Worm (Caenorhabditis elegans) whole organism, young adult: Measurements from ENCODE around the gene trmt-10C.2.
A peak's percentile ranks its signal among the peaks of the same experiment; 100 is the strongest.

ENCODE experiments used
- B0035.1 ChIP-seq: sonication (generic microtip); optimal IDR thresholded peaks from 2 replicates; lab custom pipeline; 2016; ENCODE audit warnings: missing genetic modification characterization, mild to moderate bottlenecking, missing compliant biosample characterization, missing genotype, missing genetic modification reagents
- B0261.1 ChIP-seq: sonication (generic microtip); optimal IDR thresholded peaks from 2 replicates; lab custom pipeline; 2016; ENCODE audit warnings: mild to moderate bottlenecking, missing genetic modification characterization, moderate library complexity, missing compliant biosample characterization
- C17E4.6 ChIP-seq: fragments of 200-800 bp; sonication (Bioruptor generic); IDR thresholded peaks from 2 replicates; pipeline ENCODE4 v1.3.6; 2022; ENCODE audit warnings: missing genetic modification reagents, missing genetic modification characterization, missing compliant biosample characterization
- F23B12.7 ChIP-seq: sonication (generic microtip); optimal IDR thresholded peaks from 2 replicates; lab custom pipeline; 2017; ENCODE audit warnings: missing genetic modification characterization, mild to moderate bottlenecking, missing compliant biosample characterization, antibody characterized with exemption, moderate library complexity; ENCODE audit not compliant: insufficient read depth
- F33H1.4 ChIP-seq: fragments of 200-800 bp; sonication (Bioruptor generic); IDR thresholded peaks from 2 replicates; pipeline ENCODE4 v1.3.6; 2022; ENCODE audit warnings: missing genetic modification reagents, missing genetic modification characterization, missing compliant biosample characterization
- F52B5.7 ChIP-seq: sonication (generic microtip); optimal IDR thresholded peaks from 2 replicates; lab custom pipeline; 2016; ENCODE audit warnings: mild to moderate bottlenecking, missing genetic modification characterization, missing compliant biosample characterization
- F57A8.1 ChIP-seq: fragments of 200-800 bp; sonication (Bioruptor generic); optimal IDR thresholded peaks from 2 replicates; lab custom pipeline; 2018; ENCODE audit warnings: mild to moderate bottlenecking, missing genetic modification characterization, moderate library complexity, missing compliant biosample characterization
- K12H6.12 ChIP-seq: fragments of 200-800 bp; sonication (Bioruptor generic); optimal IDR thresholded peaks from 2 replicates; lab custom pipeline; 2018; ENCODE audit warnings: mild to moderate bottlenecking, missing genetic modification characterization, missing compliant biosample characterization
- Y53F4B.3 ChIP-seq: fragments of 200-800 bp; sonication (Bioruptor generic); IDR thresholded peaks from 2 replicates; pipeline ENCODE4 v1.3.6; 2022; ENCODE audit warnings: missing genetic modification reagents, missing genetic modification characterization, missing compliant biosample characterization
- Y67H2A.10 ChIP-seq: fragments of 200-800 bp; sonication (Bioruptor generic); conservative IDR thresholded peaks from 2 replicates; pipeline ENCODE4 v1.3.6; 2022; ENCODE audit warnings: missing genetic modification reagents, missing genetic modification characterization, missing compliant biosample characterization
- akir-1 ChIP-seq: fragments of 200-800 bp; sonication (Bioruptor generic); optimal IDR thresholded peaks from 2 replicates; lab custom pipeline; 2018; ENCODE audit warnings: mild to moderate bottlenecking, missing genetic modification characterization, moderate library complexity, missing compliant biosample characterization
- ama-1 ChIP-seq, 3 experiments: fragments of 150-350 bp in 1 of 3; sonication (generic microtip) in 2 of 3; optimal IDR thresholded peaks; 2 replicates each; lab custom pipeline; 2014 to 2018; ENCODE audit warnings: missing biosample characterization in 2 of 3, missing genetic modification characterization in 2 of 3, missing genetic modification reagents in 2 of 3
- atf-7 ChIP-seq: sonication (generic microtip); optimal IDR thresholded peaks from 2 replicates; lab custom pipeline; 2017; ENCODE audit warnings: mild to moderate bottlenecking, missing genetic modification characterization, missing compliant biosample characterization
- bed-2 ChIP-seq: fragments of 200-800 bp; sonication (Bioruptor generic); IDR thresholded peaks from 2 replicates; pipeline ENCODE4 v1.3.6; 2022; ENCODE audit warnings: missing genetic modification reagents, missing genetic modification characterization, missing compliant biosample characterization
- cebp-1 ChIP-seq, 2 experiments: fragments of 200-800 bp in 1 of 2; sonication (Bioruptor generic) in 1 of 2; sonication (generic microtip) in 1 of 2; IDR thresholded peaks in 1 of 2; optimal IDR thresholded peaks in 1 of 2; 2 replicates each; pipeline versions ENCODE4 v1.3.6 to Lab custom; 2017 to 2022; ENCODE audit warnings: missing compliant biosample characterization in 2 of 2, missing genetic modification characterization in 2 of 2, mild to moderate bottlenecking in 1 of 2, missing genetic modification reagents in 1 of 2, moderate library complexity in 1 of 2
- ceh-27 ChIP-seq: fragments of 200-800 bp; sonication (Bioruptor generic); optimal IDR thresholded peaks from 2 replicates; lab custom pipeline; 2018; ENCODE audit warnings: mild to moderate bottlenecking, missing genetic modification characterization, moderate library complexity, missing compliant biosample characterization
- ceh-40 ChIP-seq: fragments of 200-800 bp; sonication (Bioruptor generic); IDR thresholded peaks from 2 replicates; pipeline ENCODE4 v1.3.6; 2022; ENCODE audit warnings: missing genetic modification characterization, missing compliant biosample characterization
- ceh-58 ChIP-seq: fragments of 200-800 bp; sonication (Bioruptor generic); IDR thresholded peaks from 2 replicates; pipeline ENCODE4 v1.3.6; 2022; ENCODE audit warnings: missing genetic modification characterization, missing compliant biosample characterization
- chd-7 ChIP-seq: sonication (generic microtip); optimal IDR thresholded peaks from 2 replicates; lab custom pipeline; 2016; ENCODE audit warnings: mild to moderate bottlenecking, missing genetic modification characterization, moderate library complexity, missing compliant biosample characterization
- dox-1 ChIP-seq: fragments of 200-800 bp; sonication (Bioruptor generic); IDR thresholded peaks from 2 replicates; pipeline ENCODE4 v1.3.6; 2022; ENCODE audit warnings: missing genetic modification reagents, missing genetic modification characterization, missing compliant biosample characterization
- dpff-1 ChIP-seq: sonication (generic microtip); optimal IDR thresholded peaks from 2 replicates; lab custom pipeline; 2017; ENCODE audit warnings: mild to moderate bottlenecking, missing genetic modification characterization, missing compliant biosample characterization
- efl-1 ChIP-seq: fragments of 150-350 bp; optimal IDR thresholded peaks from 2 replicates; lab custom pipeline; 2014; ENCODE audit warnings: missing biosample characterization, missing genetic modification reagents, missing genetic modification characterization
- ets-4 ChIP-seq: fragments of 200-800 bp; sonication (Bioruptor generic); optimal IDR thresholded peaks from 2 replicates; lab custom pipeline; 2018; ENCODE audit warnings: mild to moderate bottlenecking, missing genetic modification characterization, missing compliant biosample characterization
- fkh-3 ChIP-seq: sonication (generic microtip); optimal IDR thresholded peaks from 2 replicates; lab custom pipeline; 2016; ENCODE audit warnings: mild to moderate bottlenecking, missing genetic modification characterization, missing compliant biosample characterization
- hlh-12 ChIP-seq: sonication (generic microtip); optimal IDR thresholded peaks from 2 replicates; lab custom pipeline; 2016; ENCODE audit warnings: missing genetic modification characterization, missing compliant biosample characterization
- hrde-1 ChIP-seq: sonication (generic microtip); optimal IDR thresholded peaks from 2 replicates; lab custom pipeline; 2016; ENCODE audit warnings: missing genetic modification characterization, mild to moderate bottlenecking, missing compliant biosample characterization, moderate library complexity, missing genotype, missing genetic modification reagents, borderline replicate concordance
- hsf-1 ChIP-seq: fragments of 200-800 bp; sonication (Bioruptor generic); IDR thresholded peaks from 2 replicates; pipeline ENCODE4 v1.3.6; 2022; ENCODE audit warnings: missing genetic modification reagents, missing genetic modification characterization, missing compliant biosample characterization
- let-526 ChIP-seq: fragments of 200-800 bp; sonication (Bioruptor generic); IDR thresholded peaks from 2 replicates; pipeline ENCODE4 v1.3.6; 2022; ENCODE audit warnings: missing genetic modification reagents, missing genetic modification characterization, missing compliant biosample characterization
- lin-26 ChIP-seq: fragments of 200-800 bp; sonication (Bioruptor generic); IDR thresholded peaks from 2 replicates; pipeline ENCODE4 v1.3.6; 2022; ENCODE audit warnings: missing genetic modification reagents, missing genetic modification characterization, missing compliant biosample characterization
- lin-35 ChIP-seq, 3 experiments: fragments of 150-350 bp in 2 of 3; sonication (generic microtip) in 1 of 3; optimal IDR thresholded peaks; 2 replicates each; lab custom pipeline; 2014 to 2018; ENCODE audit warnings: missing biosample characterization in 3 of 3, missing genetic modification characterization in 3 of 3, missing genetic modification reagents in 3 of 3
- lin-54 ChIP-seq: fragments of 200-800 bp; sonication (Bioruptor generic); optimal IDR thresholded peaks from 2 replicates; lab custom pipeline; 2018; ENCODE audit warnings: mild to moderate bottlenecking, missing genetic modification characterization, missing compliant biosample characterization
- lir-1 ChIP-seq: fragments of 200-800 bp; sonication (Bioruptor generic); conservative IDR thresholded peaks from 2 replicates; pipeline ENCODE4 v1.3.6; 2022; ENCODE audit warnings: missing genetic modification reagents, missing genetic modification characterization, missing compliant biosample characterization
- madf-3 ChIP-seq: fragments of 200-800 bp; sonication (Bioruptor generic); IDR thresholded peaks from 2 replicates; pipeline ENCODE4 v1.3.6; 2022; ENCODE audit warnings: missing genetic modification reagents, missing genetic modification characterization, missing compliant biosample characterization
- madf-8 ChIP-seq: fragments of 200-800 bp; sonication (Bioruptor generic); conservative IDR thresholded peaks from 2 replicates; pipeline ENCODE4 v1.3.6; 2022; ENCODE audit warnings: missing genetic modification reagents, missing genetic modification characterization, missing compliant biosample characterization
- mes-4 ChIP-seq: sonication (generic microtip); optimal IDR thresholded peaks from 2 replicates; lab custom pipeline; 2016; ENCODE audit warnings: missing genotype, missing genetic modification characterization, missing compliant biosample characterization
- nfya-1 ChIP-seq: sonication (generic microtip); optimal IDR thresholded peaks from 2 replicates; lab custom pipeline; 2017; ENCODE audit warnings: antibody characterized with exemption, missing compliant biosample characterization, missing genetic modification characterization, borderline replicate concordance; ENCODE audit not compliant: insufficient read depth
- pbrm-1 ChIP-seq: fragments of 200-800 bp; sonication (Bioruptor generic); IDR thresholded peaks from 2 replicates; pipeline ENCODE4 v1.3.6; 2022; ENCODE audit warnings: missing genetic modification reagents, missing genetic modification characterization, missing compliant biosample characterization
- repo-1 ChIP-seq: sonication (generic microtip); optimal IDR thresholded peaks from 2 replicates; lab custom pipeline; 2017; ENCODE audit warnings: mild to moderate bottlenecking, missing genetic modification characterization, missing compliant biosample characterization
- sea-2 ChIP-seq: fragments of 200-800 bp; sonication (Bioruptor generic); IDR thresholded peaks from 2 replicates; pipeline ENCODE4 v1.3.6; 2022; ENCODE audit warnings: missing genetic modification characterization, missing compliant biosample characterization
- snpc-1.3 ChIP-seq: sonication (generic microtip); optimal IDR thresholded peaks from 2 replicates; lab custom pipeline; 2017; ENCODE audit warnings: missing genetic modification characterization, mild to moderate bottlenecking, missing compliant biosample characterization, antibody characterized with exemption, moderate library complexity, missing genotype, missing genetic modification reagents; ENCODE audit not compliant: insufficient read depth
- snpc-4 ChIP-seq, 5 experiments: fragments of 150-350 bp in 1 of 5; sonication (generic microtip) in 4 of 5; optimal IDR thresholded peaks; 2 replicates each; lab custom pipeline; 2014 to 2018; ENCODE audit warnings: missing genetic modification characterization in 5 of 5, missing biosample characterization in 3 of 5, antibody characterized with exemption in 2 of 5, mild to moderate bottlenecking in 2 of 5, missing compliant biosample characterization in 2 of 5, missing genotype in 2 of 5, moderate library complexity in 2 of 5, missing genetic modification reagents in 1 of 5
- sptf-2 ChIP-seq: fragments of 200-800 bp; sonication (Bioruptor generic); optimal IDR thresholded peaks from 2 replicates; lab custom pipeline; 2018; ENCODE audit warnings: mild to moderate bottlenecking, missing genetic modification characterization, missing compliant biosample characterization
- unc-62 ChIP-seq: fragments of 150-350 bp; optimal IDR thresholded peaks from 2 replicates; lab custom pipeline; 2014; ENCODE audit warnings: missing biosample characterization, missing genetic modification reagents, missing genetic modification characterization
- ztf-18 ChIP-seq: sonication (generic microtip); optimal IDR thresholded peaks from 2 replicates; lab custom pipeline; 2016; ENCODE audit warnings: missing genotype, mild to moderate bottlenecking, missing genetic modification characterization, missing compliant biosample characterization
- ztf-26 ChIP-seq: sonication (generic microtip); optimal IDR thresholded peaks from 2 replicates; lab custom pipeline; 2017; ENCODE audit warnings: missing genetic modification characterization, missing compliant biosample characterization
- ztf-6 ChIP-seq: fragments of 200-800 bp; sonication (Bioruptor generic); IDR thresholded peaks from 2 replicates; pipeline ENCODE4 v1.3.6; 2022; ENCODE audit warnings: missing genetic modification reagents, missing genetic modification characterization, missing compliant biosample characterization

Gene trmt-10C.2

ce11 chrIII:6374947-6375415, 28.9 kb downstream of the trmt-10C.2 start, which contains the start of the genes rps-13 and nfx-1 (continued):
- peak; percentile 23 for TF ChIP-seq snpc-4 (GFP tag; optimal IDR thresholded peaks at IDR 0.05; lab: Kevin White, UChicago)
- TF ChIP-seq snpc-4 (tag; optimal IDR thresholded peaks at IDR 0.05; lab: Kevin White, UChicago) = peak; percentile 15 to 60 (median 42)
- peak; percentile 90 for TF ChIP-seq F33H1.4 (GFP tag; lab: Robert Waterston, UW)
- peak; percentile 35; the same call in 1 of the 2 replicates for TF ChIP-seq cebp-1 (GFP tag; IDR thresholded peaks at IDR 0.05; lab: Robert Waterston, UW)
- TF ChIP-seq cebp-1 (tag; optimal IDR thresholded peaks at IDR 0.05; lab: Kevin White, UChicago) = peak; percentile 89
- no peak for TF ChIP-seq madf-3 (GFP tag; lab: Robert Waterston, UW)
- peak; percentile 24 for TF ChIP-seq ztf-18 (tag; lab: Kevin White, UChicago)
- TF ChIP-seq ets-4 (GFP tag; lab: Kevin White, UChicago) = no peak
- no peak for TF ChIP-seq Y53F4B.3
- 0 out of 2 replicates have a peak, but pooled peaks have one; percentile 11 for TF ChIP-seq C17E4.6 (GFP tag; lab: Robert Waterston, UW)
- peak; percentile 44 for TF ChIP-seq efl-1
- TF ChIP-seq ama-1 (optimal IDR thresholded peaks at IDR 0.05; lab: Kevin White, UChicago) = no peak
- TF ChIP-seq ama-1 (GFP tag; optimal IDR thresholded peaks at IDR 0.05; lab: Kevin White, UChicago) = peak in 1 of 2 experiments; percentile 24
- TF ChIP-seq lin-54 (GFP tag; lab: Kevin White, UChicago) = peak; percentile 41
- TF ChIP-seq hsf-1 (GFP tag; lab: Robert Waterston, UW) = no peak
- TF ChIP-seq lir-1 (GFP tag; lab: Robert Waterston, UW) = no peak
- TF ChIP-seq fkh-3 = no peak
- peak in 1 of 3 experiments; percentile 50 for TF ChIP-seq lin-35 (GFP tag; optimal IDR thresholded peaks at IDR 0.05; lab: Kevin White, UChicago)
- TF ChIP-seq lin-26 (GFP tag; lab: Robert Waterston, UW) = no peak
- peak; percentile 69 for TF ChIP-seq snpc-1.3 (tag; lab: Kevin White, UChicago)
- no peak for TF ChIP-seq bed-2 (GFP tag; lab: Robert Waterston, UW)
- peak; percentile 57 for TF ChIP-seq F23B12.7 (tag; lab: Kevin White, UChicago)
- TF ChIP-seq hrde-1 = no peak
- no peak for TF ChIP-seq let-526 (GFP tag; lab: Robert Waterston, UW)
- TF ChIP-seq repo-1 (tag; lab: Kevin White, UChicago) = no peak
- no peak for TF ChIP-seq atf-7 (tag; lab: Kevin White, UChicago)
- TF ChIP-seq dpff-1 (tag; lab: Kevin White, UChicago) = no peak
- TF ChIP-seq sptf-2 (GFP tag; lab: Kevin White, UChicago) = no peak
- no peak for TF ChIP-seq hlh-12 (tag; lab: Kevin White, UChicago)
- TF ChIP-seq F57A8.1 (GFP tag; lab: Kevin White, UChicago) = no peak
- TF ChIP-seq F52B5.7 (tag; lab: Kevin White, UChicago) = no peak
- no peak for TF ChIP-seq ceh-40 (GFP tag; lab: Robert Waterston, UW)
- no peak for TF ChIP-seq B0035.1 (tag; lab: Kevin White, UChicago)
- no peak for TF ChIP-seq ceh-58
- no peak for TF ChIP-seq akir-1 (GFP tag; lab: Kevin White, UChicago)
- peak; percentile 61 for TF ChIP-seq ceh-27 (GFP tag; lab: Kevin White, UChicago)
- TF ChIP-seq sea-2 (GFP tag; lab: Robert Waterston, UW) = no peak
- no peak for TF ChIP-seq ztf-26
- no peak for TF ChIP-seq ztf-6
- no peak for TF ChIP-seq Y67H2A.10 (GFP tag; lab: Robert Waterston, UW)
- no peak for TF ChIP-seq unc-62 (GFP tag; lab: Kevin White, UChicago)
- no peak for TF ChIP-seq mes-4 (tag; lab: Kevin White, UChicago)
- 0 out of 2 replicates have a peak, but pooled peaks have one; percentile 8 for TF ChIP-seq dox-1 (GFP tag; lab: Robert Waterston, UW)
- TF ChIP-seq K12H6.12 (tag; lab: Kevin White, UChicago) = peak; percentile 8
- no peak for TF ChIP-seq B0261.1 (tag; lab: Kevin White, UChicago)
- TF ChIP-seq pbrm-1 (GFP tag; lab: Robert Waterston, UW) = peak; percentile 49; the same call in 1 of the 2 replicates
- no peak for TF ChIP-seq madf-8
- no peak for TF ChIP-seq nfya-1 (tag; lab: Kevin White, UChicago)
- TF ChIP-seq chd-7 (tag; lab: Kevin White, UChicago) = no peak
